Worm (Caenorhabditis elegans): ENCODE results near the gene larp-1.

Gene larp-1

ce11 chrIII:5018116-5018689, 753 bp upstream of the larp-1 start, which contains the start of gene wip-1 (continued):
- TF ChIP-seq lin-14 (GFP tag; optimal IDR thresholded peaks at IDR 0.05) = peak; percentile 99
- peak; percentile 11 for TF ChIP-seq nhr-12 (tag; optimal IDR thresholded peaks at IDR 0.05)
- peak; percentile 88 for TF ChIP-seq zip-4 (GFP tag; optimal IDR thresholded peaks at IDR 0.05)
- no peak for TF ChIP-seq sptf-1 (tag; optimal IDR thresholded peaks at IDR 0.05)
- TF ChIP-seq C04F5.9 (tag; optimal IDR thresholded peaks at IDR 0.05) = peak; percentile 95
- TF ChIP-seq nhr-47 (tag; optimal IDR thresholded peaks at IDR 0.05) = peak; percentile 99
- TF ChIP-seq fkh-8 (tag; optimal IDR thresholded peaks at IDR 0.05) = peak; percentile 98
- TF ChIP-seq unc-30 (tag; optimal IDR thresholded peaks at IDR 0.05) = no peak
- peak; percentile 95 for TF ChIP-seq fkh-10 (GFP tag; optimal IDR thresholded peaks at IDR 0.05)
- TF ChIP-seq blmp-1 (tag; optimal IDR thresholded peaks at IDR 0.05) = peak; percentile 90
- TF ChIP-seq alr-1 (tag; optimal IDR thresholded peaks at IDR 0.05; ENCODE audit: borderline replicate concordance) = no peak
- no peak for TF ChIP-seq nhr-84 (tag; optimal IDR thresholded peaks at IDR 0.05)
- peak; percentile 97 for TF ChIP-seq lsy-2 (tag; optimal IDR thresholded peaks at IDR 0.05)
- peak; percentile 86 for TF ChIP-seq lin-39 (tag; optimal IDR thresholded peaks at IDR 0.05)
- TF ChIP-seq unc-86 (tag; optimal IDR thresholded peaks at IDR 0.05) = peak; percentile 97
- peak; percentile 92 for TF ChIP-seq mef-2 (tag; optimal IDR thresholded peaks at IDR 0.05)
- peak; percentile 19; the same call in 1 of the 2 replicates for TF ChIP-seq unc-98 (GFP tag; IDR thresholded peaks at IDR 0.05)
- peak; percentile 61 for TF ChIP-seq nhr-76 (tag; optimal IDR thresholded peaks at IDR 0.05)

ce11 chrIII:5013915-5014346, 3.5 kb downstream of the larp-1 start:
- TF ChIP-seq jun-1 (tag; optimal IDR thresholded peaks at IDR 0.05) (peak; percentile 85), dpl-1 (GFP tag; optimal IDR thresholded peaks at IDR 0.05) (peak; percentile 65 to 69 (median 65)), fkh-8 (tag; optimal IDR thresholded peaks at IDR 0.05) (peak; percentile 90), ceh-63 (GFP tag; optimal IDR thresholded peaks at IDR 0.05) (no peak), grh-1 (GFP tag; IDR thresholded peaks at IDR 0.05) (no peak), unc-98 (GFP tag; IDR thresholded peaks at IDR 0.05) (no peak), lsy-2 (tag; optimal IDR thresholded peaks at IDR 0.05) (peak; percentile 83 to 91), efl-1 (optimal IDR thresholded peaks at IDR 0.05) (peak; percentile 81 to 82), efl-1 (GFP tag; optimal IDR thresholded peaks at IDR 0.05 in 1 of 2) (peak; percentile 54 to 95), fkh-4 (tag; optimal IDR thresholded peaks at IDR 0.05; ENCODE audit: borderline replicate concordance) (peak; percentile 20), tbx-2 (tag; optimal IDR thresholded peaks at IDR 0.05) (peak; percentile 96), nhr-237 (tag; optimal IDR thresholded peaks at IDR 0.05) (peak; percentile 74), nhr-77 (tag; optimal IDR thresholded peaks at IDR 0.05) (peak; percentile 92), isw-1 (GFP tag; IDR thresholded peaks at IDR 0.05) (peak; percentile 75), elt-2 (tag; optimal IDR thresholded peaks at IDR 0.05) (peak; percentile 44), ztf-11 (tag; optimal IDR thresholded peaks at IDR 0.05) (peak in 1 of 2 experiments; percentile 81), tlp-1 (tag; optimal IDR thresholded peaks at IDR 0.05) (no peak), ceh-88 (GFP tag; IDR thresholded peaks at IDR 0.05) (peak; percentile 55; the same call in 1 of the 2 replicates), alr-1 (tag; optimal IDR thresholded peaks at IDR 0.05; ENCODE audit: borderline replicate concordance) (no peak), snpc-4 (tag; optimal IDR thresholded peaks at IDR 0.05) (peak; percentile 75), lir-3 (tag; optimal IDR thresholded peaks at IDR 0.05; ENCODE audit: poor library complexity) (peak; percentile 71), ceh-8 (GFP tag; optimal IDR thresholded peaks at IDR 0.05) (peak; percentile 57), irx-1 (tag; optimal IDR thresholded peaks at IDR 0.05) (peak; percentile 59), nhr-85 (tag) (peak; percentile 84), fos-1 (tag; optimal IDR thresholded peaks at IDR 0.05) (peak; percentile 88), nhr-47 (tag; optimal IDR thresholded peaks at IDR 0.05) (peak; percentile 88), swsn-7 (tag; optimal IDR thresholded peaks at IDR 0.05) (peak; percentile 89), unc-130 (tag; optimal IDR thresholded peaks at IDR 0.05) (peak; percentile 48), mdl-1 (tag; optimal IDR thresholded peaks at IDR 0.05) (peak in 1 of 2 experiments; percentile 84), elt-3 (tag; optimal IDR thresholded peaks at IDR 0.05) (peak in 3 of 6 experiments; percentile 41 to 64 (median 54)), nhr-90 (tag; optimal IDR thresholded peaks at IDR 0.05; ENCODE audit: poor library complexity) (peak; percentile 75), ets-5 (GFP tag; IDR thresholded peaks at IDR 0.05) (no peak), snu-23 (GFP tag; optimal IDR thresholded peaks at IDR 0.05) (peak; percentile 96), mep-1 (tag; optimal IDR thresholded peaks at IDR 0.05) (peak; percentile 97), nhr-11 (tag; optimal IDR thresholded peaks at IDR 0.05) (peak; percentile 37), C04F5.9 (tag; optimal IDR thresholded peaks at IDR 0.05) (peak; percentile 24), pqm-1 (tag; optimal IDR thresholded peaks at IDR 0.05) (no peak), nhr-12 (tag; optimal IDR thresholded peaks at IDR 0.05) (no peak), mef-2 (tag; optimal IDR thresholded peaks at IDR 0.05) (peak; percentile 73), vab-15 (tag; optimal IDR thresholded peaks at IDR 0.05) (peak; percentile 22)

Measured in whole organism, L1 larva.